Fruit fly (Drosophila melanogaster): Measurements from ENCODE around the gene Sr-CIV.

- TF ChIP-seq psq (optimal IDR thresholded peaks at IDR 0.05) (no peak), pan (optimal IDR thresholded peaks at IDR 0.05) (no peak), CG8478 (optimal IDR thresholded peaks at IDR 0.05) (no peak), Dll (optimal IDR thresholded peaks at IDR 0.05) (no peak), usp (GFP tag; optimal IDR thresholded peaks at IDR 0.05) (no peak), EcR (GFP tag; optimal IDR thresholded peaks at IDR 0.05) (no peak)
Measured at dm6 chr2L:3550583-3550982, 26.7 kb upstream of the Sr-CIV start.
